Fruit fly (Drosophila melanogaster): ENCODE data around the gene eIF3a.

Gene eIF3a

dm6 chr3R:4433441-4434077, at the start of gene eIF3a, which contains the start of gene CG1074:
Gene eIF3a (minus strand): TSS chr3R:4433895.
Gene CG1074 (plus strand): TSS chr3R:4433965.
- TF ChIP-seq CTCF (optimal IDR thresholded peaks at IDR 0.05): peak in 1 of 2 experiments; percentile 45
- TF ChIP-seq CG8478 (optimal IDR thresholded peaks at IDR 0.05): no peak

dm6 chr3R:4480512-4480911, 46.8 kb upstream of the eIF3a start, which contains the start of gene sac:
Gene sac (plus strand): TSS chr3R:4480812.
- TF ChIP-seq CTCF (optimal IDR thresholded peaks at IDR 0.05): no peak
- TF ChIP-seq CG8478 (optimal IDR thresholded peaks at IDR 0.05): no peak

dm6 chr3R:4479038-4479988, 45.6 kb upstream of the eIF3a start, which contains the start of gene CG31523:
Gene CG31523 (minus strand): TSS chr3R:4479207.
- TF ChIP-seq CG8478 (optimal IDR thresholded peaks at IDR 0.05): no peak
- peak in 1 of 2 experiments; percentile 28 for TF ChIP-seq CTCF (optimal IDR thresholded peaks at IDR 0.05)

- TF ChIP-seq CG8478 (optimal IDR thresholded peaks at IDR 0.05): no peak
- TF ChIP-seq CTCF (optimal IDR thresholded peaks at IDR 0.05): no peak
Measured at dm6 chr3R:4478220-4479037, 44.7 kb upstream of the eIF3a start.

- TF ChIP-seq CG8478 (optimal IDR thresholded peaks at IDR 0.05): no peak
- no peak for TF ChIP-seq CTCF (optimal IDR thresholded peaks at IDR 0.05)
Measured at dm6 chr3R:4476004-4476403, 42.3 kb upstream of the eIF3a start.

dm6 chr3R:4475378-4475777, 41.7 kb upstream of the eIF3a start:
- TF ChIP-seq CG8478 (optimal IDR thresholded peaks at IDR 0.05) (no peak), CTCF (optimal IDR thresholded peaks at IDR 0.05) (no peak)

dm6 chr3R:4472694-4472975, 38.9 kb upstream of the eIF3a start:
- TF ChIP-seq CTCF (optimal IDR thresholded peaks at IDR 0.05) (no peak), CG8478 (optimal IDR thresholded peaks at IDR 0.05) (no peak)

dm6 chr3R:4471846-4472693, 38.4 kb upstream of the eIF3a start:
- no peak for TF ChIP-seq CG8478 (optimal IDR thresholded peaks at IDR 0.05)
- TF ChIP-seq CTCF (optimal IDR thresholded peaks at IDR 0.05): no peak

- TF ChIP-seq CG8478 (optimal IDR thresholded peaks at IDR 0.05): no peak
- TF ChIP-seq CTCF (optimal IDR thresholded peaks at IDR 0.05): no peak
Measured at dm6 chr3R:4471047-4471751, 37.5 kb upstream of the eIF3a start.

dm6 chr3R:4470695-4471046, 37.0 kb upstream of the eIF3a start:
- no peak for TF ChIP-seq CG8478 (optimal IDR thresholded peaks at IDR 0.05)
- no peak for TF ChIP-seq CTCF (optimal IDR thresholded peaks at IDR 0.05)

dm6 chr3R:4468926-4469325, 35.2 kb upstream of the eIF3a start:
- TF ChIP-seq CG8478 (optimal IDR thresholded peaks at IDR 0.05) (no peak), CTCF (optimal IDR thresholded peaks at IDR 0.05) (no peak)

- TF ChIP-seq CG8478 (optimal IDR thresholded peaks at IDR 0.05): no peak
Measured at dm6 chr3R:4466894-4467293, 33.2 kb upstream of the eIF3a start.

- TF ChIP-seq CG8478 (optimal IDR thresholded peaks at IDR 0.05): no peak
- no peak for TF ChIP-seq CTCF (optimal IDR thresholded peaks at IDR 0.05)
Measured at dm6 chr3R:4462783-4463182, 29.1 kb upstream of the eIF3a start, which contains the start of gene CG31522. Gene CG31522 (minus strand): TSS chr3R:4462883.

dm6 chr3R:4458272-4458671, 24.6 kb upstream of the eIF3a start:
- TF ChIP-seq CG8478 (optimal IDR thresholded peaks at IDR 0.05) (no peak), CTCF (optimal IDR thresholded peaks at IDR 0.05) (no peak)

Measured in S2 (cell line).